Worm (Caenorhabditis elegans) whole organism, L4 larva: ENCODE results near the gene dao-6.

Source experiments
- D1046.2 ChIP-seq: fragments of 200-800 bp; sonication (Bioruptor generic); IDR thresholded peaks from 2 replicates; pipeline ENCODE4 v1.3.6; 2022; ENCODE audit warnings: missing genetic modification characterization, missing compliant biosample characterization
- F49E8.2 ChIP-seq: sonication (generic microtip); optimal IDR thresholded peaks from 2 replicates; lab custom pipeline; 2016; ENCODE audit warnings: missing compliant biosample characterization, mild to moderate bottlenecking, missing genetic modification characterization, borderline replicate concordance
- Y48G9A.11 ChIP-seq: fragments of 200-800 bp; sonication (Bioruptor generic); IDR thresholded peaks from 2 replicates; pipeline ENCODE4 v1.3.6; 2022; ENCODE audit warnings: missing genetic modification reagents, missing genetic modification characterization, missing compliant biosample characterization
- ZK337.2 ChIP-seq: fragments of 200-800 bp; sonication (Bioruptor generic); IDR thresholded peaks from 2 replicates; pipeline ENCODE4 v1.3.6; 2022; ENCODE audit warnings: missing genetic modification reagents, missing genetic modification characterization, missing compliant biosample characterization
- ZK546.5 ChIP-seq, 2 experiments: sonication (generic microtip); optimal IDR thresholded peaks; 2 replicates each; lab custom pipeline; 2017; ENCODE audit warnings: missing biosample characterization in 2 of 2, missing genetic modification characterization in 2 of 2
- aha-1 ChIP-seq: fragments of 150-350 bp; peaks from one replicate; lab custom pipeline; 2014; ENCODE audit warnings: missing biosample characterization, missing genetic modification characterization
- aly-2 ChIP-seq: sonication (generic microtip); optimal IDR thresholded peaks from 2 replicates; lab custom pipeline; 2018; ENCODE audit warnings: missing biosample characterization, missing genetic modification characterization
- ama-1 ChIP-seq: fragments of 150-350 bp; optimal IDR thresholded peaks from 2 replicates; lab custom pipeline; 2014; ENCODE audit warnings: inconsistent platforms, mixed read lengths
- arid-1 ChIP-seq: fragments of 200-800 bp; sonication (Bioruptor generic); conservative IDR thresholded peaks from 2 replicates; pipeline ENCODE4 v1.3.6; 2022; ENCODE audit warnings: missing genetic modification reagents, missing genetic modification characterization, missing compliant biosample characterization
- ceh-20 ChIP-seq: fragments of 200-800 bp; sonication (Bioruptor generic); IDR thresholded peaks from 2 replicates; pipeline ENCODE4 v1.3.6; 2022; ENCODE audit warnings: missing genetic modification reagents, missing genetic modification characterization, missing compliant biosample characterization
- ceh-82 ChIP-seq: sonication (generic microtip); optimal IDR thresholded peaks from 2 replicates; lab custom pipeline; 2017; ENCODE audit warnings: missing biosample characterization, missing genetic modification characterization
- ctbp-1 ChIP-seq: fragments of 200-800 bp; sonication (Bioruptor generic); IDR thresholded peaks from 2 replicates; pipeline ENCODE4 v1.3.6; 2022; ENCODE audit warnings: missing genetic modification reagents, missing genetic modification characterization, missing compliant biosample characterization
- daf-16 ChIP-seq, 3 experiments: sonication (generic microtip); optimal IDR thresholded peaks; 2 replicates each; lab custom pipeline; 2016 to 2017; ENCODE audit warnings: missing genetic modification characterization in 3 of 3, missing genetic modification reagents in 3 of 3, mild to moderate bottlenecking in 2 of 3, missing compliant biosample characterization in 2 of 3, missing biosample characterization in 1 of 3, moderate library complexity in 1 of 3
- dpl-1 ChIP-seq: fragments of 150-350 bp; optimal IDR thresholded peaks from 2 replicates; lab custom pipeline; 2014; ENCODE audit warnings: missing biosample characterization, missing genetic modification reagents, missing genetic modification characterization
- duxl-1 ChIP-seq: sonication (generic microtip); optimal IDR thresholded peaks from 2 replicates; lab custom pipeline; 2016; ENCODE audit warnings: mild to moderate bottlenecking, missing genetic modification characterization, moderate library complexity, missing compliant biosample characterization; ENCODE audit not compliant: poor library complexity
- egl-43 ChIP-seq: fragments of 200-800 bp; sonication (Bioruptor generic); IDR thresholded peaks from 2 replicates; pipeline ENCODE4 v1.3.6; 2022; ENCODE audit warnings: missing genetic modification reagents, missing genetic modification characterization, missing compliant biosample characterization
- hmg-1.1 ChIP-seq: fragments of 200-800 bp; sonication (Bioruptor generic); IDR thresholded peaks from 2 replicates; pipeline ENCODE4 v1.3.6; 2022; ENCODE audit warnings: missing genetic modification reagents, missing genetic modification characterization, missing compliant biosample characterization
- lim-7 ChIP-seq: fragments of 200-800 bp; sonication (Bioruptor generic); IDR thresholded peaks from 2 replicates; pipeline ENCODE4 v1.3.6; 2022; ENCODE audit warnings: missing genetic modification characterization, missing compliant biosample characterization
- lin-1 ChIP-seq: fragments of 200-800 bp; sonication (Bioruptor generic); IDR thresholded peaks from 2 replicates; pipeline ENCODE4 v1.3.6; 2022; ENCODE audit warnings: missing genetic modification reagents, missing genetic modification characterization, missing compliant biosample characterization
- lin-13 ChIP-seq: fragments of 150-350 bp; optimal IDR thresholded peaks from 2 replicates; lab custom pipeline; 2014; ENCODE audit warnings: missing biosample characterization, missing genetic modification reagents, missing genetic modification characterization
- lin-15B ChIP-seq: fragments of 150-350 bp; sonication (generic microtip); optimal IDR thresholded peaks from 3 replicates; lab custom pipeline; 2014; ENCODE audit warnings: missing biosample characterization, missing genetic modification characterization
- lin-38 ChIP-seq: fragments of 200-800 bp; sonication (Bioruptor generic); IDR thresholded peaks from 2 replicates; pipeline ENCODE4 v1.3.6; 2022; ENCODE audit warnings: missing genetic modification reagents, missing genetic modification characterization, missing compliant biosample characterization
- lir-3 ChIP-seq: sonication (generic microtip); optimal IDR thresholded peaks from 2 replicates; lab custom pipeline; 2016; ENCODE audit warnings: mild to moderate bottlenecking, missing genetic modification characterization, missing compliant biosample characterization
- lsy-2 ChIP-seq, 2 experiments: fragments of 150-350 bp in 1 of 2; sonication (generic microtip) in 1 of 2; optimal IDR thresholded peaks; 2 replicates each; lab custom pipeline; 2014 to 2017; ENCODE audit warnings: missing biosample characterization in 2 of 2, missing genetic modification characterization in 2 of 2
- madf-5 ChIP-seq, 2 experiments: fragments of 200-800 bp; sonication (Bioruptor generic); IDR thresholded peaks; 2 replicates each; pipeline ENCODE4 v1.3.6; 2022; ENCODE audit warnings: missing compliant biosample characterization in 2 of 2, missing genetic modification characterization in 2 of 2
- mep-1 ChIP-seq: fragments of 150-350 bp; sonication (generic microtip); optimal IDR thresholded peaks from 3 replicates; lab custom pipeline; 2014; ENCODE audit warnings: missing biosample characterization, missing genetic modification characterization
- mes-2 ChIP-seq: sonication (generic microtip); optimal IDR thresholded peaks from 2 replicates; lab custom pipeline; 2016; ENCODE audit warnings: missing genotype, mild to moderate bottlenecking, missing genetic modification characterization, missing compliant biosample characterization; ENCODE audit not compliant: poor library complexity, severe bottlenecking
- nhr-76 ChIP-seq: fragments of 150-350 bp; optimal IDR thresholded peaks from 2 replicates; lab custom pipeline; 2014; ENCODE audit warnings: missing biosample characterization, missing genetic modification characterization
- nhr-77 ChIP-seq: fragments of 150-350 bp; optimal IDR thresholded peaks from 2 replicates; lab custom pipeline; 2014; ENCODE audit warnings: missing biosample characterization, missing genetic modification characterization
- pha-4 ChIP-seq, 2 experiments: fragments of 150-350 bp in 1 of 2; fragments of 200-800 bp in 1 of 2; sonication (Bioruptor generic) in 1 of 2; IDR thresholded peaks in 1 of 2; optimal IDR thresholded peaks in 1 of 2; 2 replicates each; pipeline versions ENCODE4 v1.3.6 to Lab custom; 2014 to 2022; ENCODE audit warnings: missing genetic modification characterization in 2 of 2, missing genetic modification reagents in 2 of 2, missing biosample characterization in 1 of 2, missing compliant biosample characterization in 1 of 2
- php-3 ChIP-seq: fragments of 200-800 bp; sonication (Bioruptor generic); IDR thresholded peaks from 2 replicates; pipeline ENCODE4 v1.3.6; 2022; ENCODE audit warnings: missing genetic modification reagents, missing genetic modification characterization, missing compliant biosample characterization
- pqm-1 ChIP-seq: sonication (generic microtip); optimal IDR thresholded peaks from 2 replicates; lab custom pipeline; 2017; ENCODE audit warnings: missing biosample characterization, missing genetic modification characterization
- rbr-2 ChIP-seq: sonication (generic microtip); optimal IDR thresholded peaks from 2 replicates; lab custom pipeline; 2016; ENCODE audit warnings: missing genotype, missing genetic modification characterization, missing compliant biosample characterization
- skn-1 ChIP-seq: fragments of 150-350 bp; optimal IDR thresholded peaks from 2 replicates; lab custom pipeline; 2014; ENCODE audit warnings: missing biosample characterization, missing genetic modification characterization
- snpc-1.2 ChIP-seq: fragments of 200-800 bp; sonication (Bioruptor generic); IDR thresholded peaks from 2 replicates; pipeline ENCODE4 v1.3.6; 2022; ENCODE audit warnings: missing genetic modification reagents, missing genetic modification characterization, missing compliant biosample characterization
- snpc-4 ChIP-seq: fragments of 150-350 bp; optimal IDR thresholded peaks from 2 replicates; lab custom pipeline; 2014; ENCODE audit warnings: missing biosample characterization, missing genetic modification characterization
- unc-130 ChIP-seq: sonication (generic microtip); optimal IDR thresholded peaks from 2 replicates; lab custom pipeline; 2016; ENCODE audit warnings: missing genetic modification reagents, missing genetic modification characterization, missing compliant biosample characterization
- unc-39 ChIP-seq: sonication (generic microtip); optimal IDR thresholded peaks from 2 replicates; lab custom pipeline; 2017; ENCODE audit warnings: missing biosample characterization, missing genetic modification characterization
- unc-62 ChIP-seq, 3 experiments: fragments of 150-350 bp in 1 of 3; sonication (generic microtip); optimal IDR thresholded peaks in 2 of 3; peaks in 1 of 3; 1 replicate in 1 of 3; 2 replicates in 2 of 3; lab custom pipeline; 2014 to 2017; ENCODE audit warnings: missing biosample characterization in 3 of 3, missing genetic modification characterization in 3 of 3, missing genetic modification reagents in 3 of 3, missing genotype in 1 of 3
- vab-7 ChIP-seq: fragments of 200-800 bp; sonication (Bioruptor generic); IDR thresholded peaks from 2 replicates; pipeline ENCODE4 v1.3.6; 2022; ENCODE audit warnings: missing genetic modification reagents, missing genetic modification characterization, missing compliant biosample characterization

dao-6 gene

DNA sequence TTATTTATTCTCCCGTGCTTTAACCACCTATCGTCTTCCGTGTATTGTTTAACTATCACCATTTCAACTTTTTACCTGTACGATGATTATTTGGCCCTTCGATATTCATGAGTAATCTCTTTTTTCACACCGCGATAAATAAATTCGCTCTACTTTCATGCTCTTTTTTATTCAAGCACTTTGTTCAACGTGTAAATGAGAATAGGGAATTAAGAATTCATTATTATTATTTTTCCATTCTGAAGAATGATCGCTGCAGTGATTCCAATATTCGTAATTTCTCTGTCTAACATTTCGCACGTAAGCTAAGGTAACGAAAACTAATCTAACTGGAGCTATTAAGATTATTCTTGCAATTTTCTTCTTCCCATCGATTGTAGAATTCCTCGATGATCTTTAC is 12.7 kb upstream of the dao-6 start, which contains the start of gene T05G5.4:
Gene T05G5.4 (plus strand): TSS at position 241 of the 400 bp plus-strand sequence.
- TF ChIP-seq Y48G9A.11 (GFP tag; lab: Robert Waterston, UW), result no peak
- peak; percentile 29 for TF ChIP-seq lin-38 (GFP tag; lab: Robert Waterston, UW)
- TF ChIP-seq ctbp-1 (GFP tag; lab: Robert Waterston, UW), result 0 out of 2 replicates have a peak, but pooled peaks have one; percentile 12
- peak; percentile 21 for TF ChIP-seq aly-2 (tag; lab: Kevin White, UChicago)
- 0 out of 2 replicates have a peak, but pooled peaks have one; percentile 17 for TF ChIP-seq lim-7
- no peak for TF ChIP-seq duxl-1 (tag; lab: Kevin White, UChicago)
- peak; percentile 36 for TF ChIP-seq unc-130 (GFP tag; lab: Kevin White, UChicago)
- TF ChIP-seq arid-1 (GFP tag; lab: Robert Waterston, UW), result 0 out of 2 replicates have a peak, but pooled peaks have one; percentile 11

DNA sequence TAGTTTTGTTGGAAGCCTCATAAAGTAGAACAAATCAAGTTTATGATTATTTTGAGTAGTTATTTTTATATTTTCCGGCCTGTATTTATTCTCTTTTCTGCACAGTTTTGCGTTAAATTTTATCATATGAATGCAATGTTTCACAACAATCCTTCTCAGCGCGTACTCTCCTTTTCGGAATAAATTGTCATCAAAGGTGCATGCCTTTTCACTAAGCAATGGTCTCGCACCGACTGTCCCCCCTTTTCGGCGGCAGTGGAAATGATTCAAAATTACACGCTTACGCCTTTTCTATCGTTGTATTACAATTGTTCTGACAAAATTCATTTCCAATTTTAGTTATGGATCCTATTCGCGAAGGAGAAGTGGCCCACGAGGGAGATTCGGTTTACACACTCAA is 11.1 kb upstream of the dao-6 start, which contains the start of the genes iff-1 and cdk-1:
Gene iff-1 (minus strand): TSS at position 61 of the 400 bp plus-strand sequence.
Gene cdk-1 (plus strand): TSS at position 340 of the 400 bp plus-strand sequence.
- TF ChIP-seq ZK546.5 (tag; optimal IDR thresholded peaks at IDR 0.05; lab: Kevin White, UChicago) (no peak), dpl-1 (peak; percentile 82), egl-43 (GFP tag; lab: Robert Waterston, UW) (no peak), ceh-82 (no peak), snpc-1.2 (GFP tag; lab: Robert Waterston, UW) (0 out of 2 replicates have a peak, but pooled peaks have one; percentile 19), vab-7 (GFP tag; lab: Robert Waterston, UW) (no peak), ama-1 (lab: Kevin White, UChicago) (no peak), mes-2 (peak; percentile 60), unc-130 (GFP tag; lab: Kevin White, UChicago) (no peak), lir-3 (tag; lab: Kevin White, UChicago) (no peak), skn-1 (tag; lab: Kevin White, UChicago) (no peak), lin-15B (tag; lab: Kevin White, UChicago) (no peak), rbr-2 (tag; lab: Kevin White, UChicago) (no peak), lsy-2 (tag; optimal IDR thresholded peaks at IDR 0.05; lab: Kevin White, UChicago) (peak in 1 of 2 experiments; percentile 68), ZK337.2 (no peak), D1046.2 (GFP tag; lab: Robert Waterston, UW) (no peak), pqm-1 (tag; lab: Kevin White, UChicago) (no peak), mep-1 (tag; lab: Kevin White, UChicago) (no peak), ceh-20 (no peak), aha-1 (tag; lab: Kevin White, UChicago) (peak; percentile 92), hmg-1.1 (GFP tag; lab: Robert Waterston, UW) (peak; percentile 45; the same call in 1 of the 2 replicates), php-3 (GFP tag; lab: Robert Waterston, UW) (no peak), pha-4 (GFP tag; IDR thresholded peaks at IDR 0.05; lab: Robert Waterston, UW) (no peak), pha-4 (tag; optimal IDR thresholded peaks at IDR 0.05; lab: Kevin White, UChicago) (peak; percentile 12), arid-1 (GFP tag; lab: Robert Waterston, UW) (no peak)

ce11 chrIII:9746665-9747064 is 10.7 kb upstream of the dao-6 start:
- TF ChIP-seq Y48G9A.11 (GFP tag; lab: Robert Waterston, UW), result 0 out of 2 replicates have a peak, but pooled peaks have one; percentile 34
- TF ChIP-seq snpc-4 (tag; lab: Kevin White, UChicago), result no peak
- TF ChIP-seq F49E8.2 (tag; lab: Kevin White, UChicago), result peak; percentile 35
- TF ChIP-seq nhr-76 (tag; lab: Kevin White, UChicago), result no peak
- peak; percentile 62 for TF ChIP-seq lin-38 (GFP tag; lab: Robert Waterston, UW)
- peak; percentile 71 for TF ChIP-seq unc-130 (GFP tag; lab: Kevin White, UChicago)

ce11 chrIII:9745333-9745897 is 9.4 kb upstream of the dao-6 start:
- TF ChIP-seq lin-38 (GFP tag; lab: Robert Waterston, UW) (peak; percentile 49), unc-39 (tag; lab: Kevin White, UChicago) (no peak), madf-5 (GFP tag; IDR thresholded peaks at IDR 0.05; lab: Robert Waterston, UW) (0 out of 4 replicates have a peak, but pooled peaks of 1 of the 2 experiments have one; percentile 28), lin-13 (no peak), daf-16 (GFP tag; optimal IDR thresholded peaks at IDR 0.05; lab: Kevin White, UChicago) (no peak), daf-16 (tag; optimal IDR thresholded peaks at IDR 0.05; lab: Kevin White, UChicago) (no peak), F49E8.2 (tag; lab: Kevin White, UChicago) (peak; percentile 40), nhr-77 (tag; lab: Kevin White, UChicago) (no peak), lin-1 (peak; percentile 38; the same call in 1 of the 2 replicates), lsy-2 (tag; optimal IDR thresholded peaks at IDR 0.05; lab: Kevin White, UChicago) (no peak), unc-62 (GFP tag; optimal IDR thresholded peaks at IDR 0.05 in 1 of 2; lab: Kevin White, UChicago) (peak in 1 of 2 experiments; percentile 65), unc-62 (tag; optimal IDR thresholded peaks at IDR 0.05; lab: Kevin White, UChicago) (no peak), nhr-76 (tag; lab: Kevin White, UChicago) (no peak)
